Worm (Caenorhabditis elegans): ENCODE measurements around the gene dyf-2.

Gene dyf-2

DNA sequence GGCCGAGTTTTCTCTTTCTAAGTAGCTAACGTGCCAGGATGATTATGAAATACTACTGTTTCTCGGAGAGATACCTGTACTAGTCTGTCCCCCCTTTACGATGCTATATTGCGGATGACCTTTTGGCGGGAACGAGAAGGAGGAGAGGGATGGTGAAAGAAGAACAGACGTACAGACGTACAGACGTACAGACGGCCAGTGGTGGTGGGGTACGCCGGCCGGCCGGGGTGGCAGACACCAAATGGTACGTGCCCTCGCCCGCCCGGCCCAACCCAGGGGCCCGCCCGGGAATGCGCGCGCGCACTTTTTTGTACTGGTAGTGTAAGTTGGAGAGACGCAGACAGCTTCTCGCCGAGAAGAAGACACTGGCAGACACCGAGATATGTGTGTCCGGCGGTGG lies 34.8 kb upstream of the dyf-2 start (continued):
- peak; percentile 1 for TF ChIP-seq hlh-8 (tag; optimal IDR thresholded peaks at IDR 0.05)
- no peak for TF ChIP-seq odd-2 (tag; optimal IDR thresholded peaks at IDR 0.05)
- TF ChIP-seq Y22D7AL.16 (tag; optimal IDR thresholded peaks at IDR 0.05): peak; percentile 19
- TF ChIP-seq unc-55 (GFP tag; optimal IDR thresholded peaks at IDR 0.05): no peak
- peak; percentile 37; the same call in 1 of the 2 replicates for TF ChIP-seq sox-2 (GFP tag; IDR thresholded peaks at IDR 0.05)
- no peak for TF ChIP-seq ceh-30 (tag; optimal IDR thresholded peaks at IDR 0.05)
- no peak for TF ChIP-seq pqm-1 (tag; optimal IDR thresholded peaks at IDR 0.05)
- TF ChIP-seq unc-42 (tag; optimal IDR thresholded peaks at IDR 0.05): no peak
- TF ChIP-seq nhr-11 (tag; optimal IDR thresholded peaks at IDR 0.05): no peak
- TF ChIP-seq pros-1 (tag; optimal IDR thresholded peaks at IDR 0.05): peak; percentile 53
- TF ChIP-seq ceh-31 (tag; optimal IDR thresholded peaks at IDR 0.05): peak; percentile 40
- TF ChIP-seq ahr-1 (tag; optimal IDR thresholded peaks at IDR 0.05): no peak
- TF ChIP-seq pha-2 (tag; optimal IDR thresholded peaks at IDR 0.05): no peak
- peak; percentile 25 for TF ChIP-seq F13H6.1 (tag; optimal IDR thresholded peaks at IDR 0.05)

DNA sequence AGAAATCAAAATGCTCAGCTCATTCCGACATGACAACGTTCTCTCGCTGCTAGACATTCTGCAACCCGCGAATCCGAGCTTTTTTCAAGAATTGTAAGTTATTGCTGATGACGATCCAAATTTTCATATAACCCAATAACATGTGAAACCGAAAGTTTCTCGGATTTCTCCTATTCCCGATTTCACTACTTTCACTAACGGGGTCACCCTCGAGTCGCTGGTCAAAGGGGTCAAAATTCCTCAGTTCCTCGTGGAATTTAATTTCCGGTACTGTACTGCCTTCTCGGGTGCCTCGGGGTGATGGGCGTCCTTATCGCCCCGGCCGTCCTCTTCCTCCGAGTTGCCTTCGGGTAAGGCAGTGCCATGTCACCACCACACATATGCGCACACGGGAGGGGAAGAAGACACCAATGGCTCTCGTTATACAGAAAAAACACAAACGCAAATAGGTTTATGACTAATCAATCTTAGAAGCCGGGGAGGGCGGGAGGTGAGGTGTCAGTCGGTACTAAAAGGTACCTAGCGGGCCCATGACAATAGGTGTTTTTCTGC lies 34.0 kb upstream of the dyf-2 start:
- TF ChIP-seq K02D7.2 (tag; optimal IDR thresholded peaks at IDR 0.05) (no peak), ceh-14 (tag; optimal IDR thresholded peaks at IDR 0.05) (no peak), pag-3 (tag; optimal IDR thresholded peaks at IDR 0.05; ENCODE audit: borderline replicate concordance) (no peak), tbx-2 (tag; optimal IDR thresholded peaks at IDR 0.05) (peak; percentile 6), pat-9 (tag; optimal IDR thresholded peaks at IDR 0.05) (no peak), nhr-11 (tag; optimal IDR thresholded peaks at IDR 0.05) (no peak), ceh-22 (tag; optimal IDR thresholded peaks at IDR 0.05) (no peak), rnt-1 (tag; optimal IDR thresholded peaks at IDR 0.05) (no peak), ztf-16 (tag; optimal IDR thresholded peaks at IDR 0.05) (peak; percentile 29), elt-2 (tag; optimal IDR thresholded peaks at IDR 0.05) (no peak), sdc-2 (tag; optimal IDR thresholded peaks at IDR 0.05) (peak; percentile 23), zip-5 (tag; optimal IDR thresholded peaks at IDR 0.05) (no peak), unc-86 (tag; optimal IDR thresholded peaks at IDR 0.05) (no peak), tbx-7 (tag; optimal IDR thresholded peaks at IDR 0.05) (no peak), che-1 (tag; optimal IDR thresholded peaks at IDR 0.05) (no peak), pha-2 (tag; optimal IDR thresholded peaks at IDR 0.05) (no peak), pax-1 (tag; optimal IDR thresholded peaks at IDR 0.05) (no peak), lin-11 (tag; optimal IDR thresholded peaks at IDR 0.05) (no peak), sox-4 (tag; optimal IDR thresholded peaks at IDR 0.05) (no peak), T23F11.4 (GFP tag; optimal IDR thresholded peaks at IDR 0.05) (no peak), ceh-48 (tag; optimal IDR thresholded peaks at IDR 0.05) (no peak), unc-42 (tag; optimal IDR thresholded peaks at IDR 0.05) (peak; percentile 5), nhr-232 (tag; optimal IDR thresholded peaks at IDR 0.05) (no peak), ceh-6 (GFP tag; optimal IDR thresholded peaks at IDR 0.05) (peak; percentile 0), ceh-2 (tag; optimal IDR thresholded peaks at IDR 0.05) (no peak)

DNA sequence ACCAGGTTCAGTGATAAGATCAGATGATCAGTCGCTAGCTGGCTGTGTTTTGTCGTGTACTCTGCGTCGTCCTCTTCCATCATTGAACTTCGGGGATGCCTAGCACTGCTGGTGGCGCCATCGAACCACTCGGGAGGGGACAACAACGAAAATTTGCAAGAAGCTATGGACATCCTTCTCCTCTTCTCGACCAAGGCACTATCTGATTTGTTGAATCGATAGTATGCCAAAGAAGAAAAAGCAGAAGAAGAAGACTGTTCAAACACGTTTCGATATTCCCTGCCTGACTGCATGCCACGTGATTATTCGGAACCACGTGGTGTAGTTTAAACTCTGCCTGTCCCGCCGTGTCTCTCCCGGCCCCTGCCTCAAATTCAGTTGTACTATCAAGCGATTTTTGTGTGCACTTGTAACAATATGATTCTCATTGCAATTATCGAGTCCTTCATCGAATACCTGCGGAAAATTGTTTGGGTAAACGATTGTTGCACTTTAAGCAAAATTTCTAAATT lies 33.1 kb upstream of the dyf-2 start:
- TF ChIP-seq pag-3 (tag; optimal IDR thresholded peaks at IDR 0.05; ENCODE audit: borderline replicate concordance) (no peak), fkh-10 (GFP tag; optimal IDR thresholded peaks at IDR 0.05) (no peak), K09A11.1 (tag; optimal IDR thresholded peaks at IDR 0.05; ENCODE audit: insufficient read depth) (no peak), tbx-2 (tag; optimal IDR thresholded peaks at IDR 0.05) (peak; percentile 22), ceh-18 (tag; optimal IDR thresholded peaks at IDR 0.05) (peak; percentile 26), ttx-3 (tag; optimal IDR thresholded peaks at IDR 0.05) (no peak), hlh-30 (tag; optimal IDR thresholded peaks at IDR 0.05; ENCODE audit: insufficient read depth) (peak; percentile 56), pha-2 (tag; optimal IDR thresholded peaks at IDR 0.05) (no peak), unc-55 (GFP tag; optimal IDR thresholded peaks at IDR 0.05) (no peak), pax-1 (tag; optimal IDR thresholded peaks at IDR 0.05) (no peak)
